Worm (Caenorhabditis elegans) whole organism, early embryonic: ENCODE results near the gene oac-41.

Experiments used
- B0310.2 ChIP-seq: sonication (generic microtip); optimal IDR thresholded peaks from 2 replicates; lab custom pipeline; 2016; ENCODE audit warnings: mild to moderate bottlenecking, missing genetic modification characterization, missing compliant biosample characterization
- F13C5.2 ChIP-seq: sonication (generic microtip); optimal IDR thresholded peaks from 2 replicates; lab custom pipeline; 2017; ENCODE audit warnings: mild to moderate bottlenecking, missing genetic modification characterization, inconsistent platforms, missing compliant biosample characterization
- aly-1 ChIP-seq: sonication (generic microtip); optimal IDR thresholded peaks from 2 replicates; lab custom pipeline; 2016; ENCODE audit warnings: missing genetic modification characterization, missing compliant biosample characterization
- ama-1 ChIP-seq: fragments of 150-350 bp; optimal IDR thresholded peaks from 2 replicates; lab custom pipeline; 2014
- ceh-13 ChIP-seq: fragments of 200-800 bp; sonication (Bioruptor generic); optimal IDR thresholded peaks from 2 replicates; lab custom pipeline; 2018; ENCODE audit warnings: mild to moderate bottlenecking, missing genetic modification characterization, missing compliant biosample characterization
- ceh-36 ChIP-seq: sonication (generic microtip); optimal IDR thresholded peaks from 2 replicates; lab custom pipeline; 2016; ENCODE audit warnings: missing genetic modification characterization, inconsistent platforms, missing compliant biosample characterization
- ets-7 ChIP-seq: sonication (generic microtip); optimal IDR thresholded peaks from 2 replicates; lab custom pipeline; 2016; ENCODE audit warnings: missing genotype, missing genetic modification characterization, missing compliant biosample characterization
- flt-1 ChIP-seq: fragments of 200-800 bp; sonication (Bioruptor generic); IDR thresholded peaks from 2 replicates; pipeline ENCODE4 v1.3.6; 2022; ENCODE audit warnings: missing genetic modification characterization, missing compliant biosample characterization
- hmbx-1 ChIP-seq: sonication (generic microtip); optimal IDR thresholded peaks from 2 replicates; lab custom pipeline; 2016; ENCODE audit warnings: mild to moderate bottlenecking, missing genetic modification characterization, missing compliant biosample characterization
- hmg-4 ChIP-seq: fragments of 200-800 bp; sonication (Bioruptor generic); optimal IDR thresholded peaks from 2 replicates; lab custom pipeline; 2018; ENCODE audit warnings: mild to moderate bottlenecking, missing genetic modification characterization, missing compliant biosample characterization
- hnd-1 ChIP-seq: sonication (generic microtip); optimal IDR thresholded peaks from 2 replicates; lab custom pipeline; 2016; ENCODE audit warnings: missing genetic modification characterization, missing compliant biosample characterization
- pes-1 ChIP-seq: fragments of 200-800 bp; sonication (Bioruptor generic); IDR thresholded peaks from 2 replicates; pipeline ENCODE4 v1.3.6; 2022; ENCODE audit warnings: missing genetic modification reagents, missing genetic modification characterization, missing compliant biosample characterization
- scrt-1 ChIP-seq: fragments of 200-800 bp; sonication (Bioruptor generic); IDR thresholded peaks from 2 replicates; pipeline ENCODE4 v1.3.6; 2022; ENCODE audit warnings: missing genetic modification characterization, missing compliant biosample characterization
- sea-1 ChIP-seq: fragments of 200-800 bp; sonication (Bioruptor generic); conservative IDR thresholded peaks from 2 replicates; pipeline ENCODE4 v1.3.6; 2022; ENCODE audit warnings: missing genetic modification characterization, missing compliant biosample characterization
- tbx-11 ChIP-seq: fragments of 200-800 bp; sonication (Bioruptor generic); IDR thresholded peaks from 2 replicates; pipeline ENCODE4 v1.3.6; 2022; ENCODE audit warnings: missing genetic modification characterization, missing compliant biosample characterization
- tbx-37 ChIP-seq: fragments of 200-800 bp; sonication (Bioruptor generic); conservative IDR thresholded peaks from 2 replicates; pipeline ENCODE4 v1.3.6; 2022; ENCODE audit warnings: missing genetic modification reagents, missing genetic modification characterization, missing compliant biosample characterization
- tra-4 ChIP-seq: sonication (generic microtip); optimal IDR thresholded peaks from 2 replicates; lab custom pipeline; 2017; ENCODE audit warnings: missing genetic modification characterization, missing compliant biosample characterization

oac-41 gene

ce11 chrV:9013765-9014164 lies 8.2 kb downstream of the oac-41 start, which contains the start of gene srh-201:
srh-201 (minus strand) TSS chrV:9013865.
- no peak for TF ChIP-seq scrt-1
- TF ChIP-seq flt-1 (GFP tag; lab: Robert Waterston, UW) = no peak
- no peak for TF ChIP-seq pes-1
- no peak for TF ChIP-seq ama-1 (lab: Kevin White, UChicago)
- no peak for TF ChIP-seq B0310.2 (tag; lab: Kevin White, UChicago)
- no peak for TF ChIP-seq sea-1 (GFP tag; lab: Robert Waterston, UW)
- no peak for TF ChIP-seq hmg-4 (GFP tag; lab: Kevin White, UChicago)
- TF ChIP-seq tra-4 = no peak

ce11 chrV:9009175-9009574 lies 12.8 kb downstream of the oac-41 start, which contains the start of gene srx-2:
srx-2 (plus strand) TSS chrV:9009475.
- TF ChIP-seq ets-7 (tag; lab: Kevin White, UChicago) (no peak), sea-1 (GFP tag; lab: Robert Waterston, UW) (no peak), scrt-1 (no peak), ama-1 (lab: Kevin White, UChicago) (no peak), hmbx-1 (tag; lab: Kevin White, UChicago) (no peak), flt-1 (GFP tag; lab: Robert Waterston, UW) (no peak), aly-1 (no peak), F13C5.2 (tag; lab: Kevin White, UChicago) (no peak), B0310.2 (tag; lab: Kevin White, UChicago) (no peak), tbx-37 (no peak)

- TF ChIP-seq aly-1 (no peak), ceh-13 (GFP tag; lab: Kevin White, UChicago) (no peak), ceh-36 (tag; lab: Kevin White, UChicago) (no peak), F13C5.2 (tag; lab: Kevin White, UChicago) (no peak), hnd-1 (tag; lab: Kevin White, UChicago) (no peak), ama-1 (lab: Kevin White, UChicago) (no peak), scrt-1 (no peak), hmbx-1 (tag; lab: Kevin White, UChicago) (no peak), tra-4 (no peak), tbx-11 (GFP tag; lab: Robert Waterston, UW) (no peak), B0310.2 (tag; lab: Kevin White, UChicago) (no peak), tbx-37 (no peak), hmg-4 (GFP tag; lab: Kevin White, UChicago) (no peak), flt-1 (GFP tag; lab: Robert Waterston, UW) (no peak), pes-1 (no peak)
These were observed 16.7 kb downstream of the oac-41 start, which contains the start of gene srx-3 for ce11 chrV:9005243-9005642. srx-3 (plus strand) TSS chrV:9005543.

- no peak for TF ChIP-seq scrt-1
- TF ChIP-seq B0310.2 (tag; lab: Kevin White, UChicago) = no peak
- no peak for TF ChIP-seq sea-1 (GFP tag; lab: Robert Waterston, UW)
- no peak for TF ChIP-seq hmbx-1 (tag; lab: Kevin White, UChicago)
- no peak for TF ChIP-seq flt-1 (GFP tag; lab: Robert Waterston, UW)
- no peak for TF ChIP-seq ama-1 (lab: Kevin White, UChicago)
- TF ChIP-seq aly-1 = no peak
- no peak for TF ChIP-seq hnd-1 (tag; lab: Kevin White, UChicago)
- no peak for TF ChIP-seq tbx-11 (GFP tag; lab: Robert Waterston, UW)
- TF ChIP-seq pes-1 = no peak
- no peak for TF ChIP-seq ets-7 (tag; lab: Kevin White, UChicago)
- TF ChIP-seq ceh-13 (GFP tag; lab: Kevin White, UChicago) = no peak
- no peak for TF ChIP-seq hmg-4 (GFP tag; lab: Kevin White, UChicago)
- TF ChIP-seq ceh-36 (tag; lab: Kevin White, UChicago) = no peak
These were observed 18.7 kb downstream of the oac-41 start, which contains the start of gene srx-1 for ce11 chrV:9003291-9003690. srx-1 (plus strand) TSS chrV:9003672.

ce11 chrV:9001175-9001574 lies 20.8 kb downstream of the oac-41 start, which contains the start of gene F59E11.2:
F59E11.2 (plus strand) TSS chrV:9001475.
- TF ChIP-seq ceh-36 (tag; lab: Kevin White, UChicago) (no peak), scrt-1 (no peak), F13C5.2 (tag; lab: Kevin White, UChicago) (no peak), hmbx-1 (tag; lab: Kevin White, UChicago) (no peak), tbx-11 (GFP tag; lab: Robert Waterston, UW) (no peak), tra-4 (no peak), ceh-13 (GFP tag; lab: Kevin White, UChicago) (no peak), hmg-4 (GFP tag; lab: Kevin White, UChicago) (no peak), B0310.2 (tag; lab: Kevin White, UChicago) (no peak), sea-1 (GFP tag; lab: Robert Waterston, UW) (no peak), pes-1 (no peak), tbx-37 (no peak), ets-7 (tag; lab: Kevin White, UChicago) (no peak), ama-1 (lab: Kevin White, UChicago) (no peak), aly-1 (no peak), hnd-1 (tag; lab: Kevin White, UChicago) (no peak), flt-1 (GFP tag; lab: Robert Waterston, UW) (no peak)

- TF ChIP-seq pes-1 = no peak
- no peak for TF ChIP-seq ets-7 (tag; lab: Kevin White, UChicago)
- no peak for TF ChIP-seq sea-1 (GFP tag; lab: Robert Waterston, UW)
- TF ChIP-seq aly-1 = no peak
- TF ChIP-seq scrt-1 = no peak
- TF ChIP-seq F13C5.2 (tag; lab: Kevin White, UChicago) = no peak
- TF ChIP-seq tbx-37 = no peak
- no peak for TF ChIP-seq ceh-36 (tag; lab: Kevin White, UChicago)
- TF ChIP-seq B0310.2 (tag; lab: Kevin White, UChicago) = no peak
- no peak for TF ChIP-seq tra-4
- TF ChIP-seq hmbx-1 (tag; lab: Kevin White, UChicago) = no peak
- TF ChIP-seq flt-1 (GFP tag; lab: Robert Waterston, UW) = no peak
- no peak for TF ChIP-seq ceh-13 (GFP tag; lab: Kevin White, UChicago)
- TF ChIP-seq tbx-11 (GFP tag; lab: Robert Waterston, UW) = no peak
These were observed 27.2 kb downstream of the oac-41 start, which contains the start of gene F59E11.5 for ce11 chrV:8994801-8995200. F59E11.5 (plus strand) TSS chrV:8995101.

- TF ChIP-seq flt-1 (GFP tag; lab: Robert Waterston, UW) (no peak), hmbx-1 (tag; lab: Kevin White, UChicago) (no peak), hmg-4 (GFP tag; lab: Kevin White, UChicago) (no peak), ceh-13 (GFP tag; lab: Kevin White, UChicago) (no peak), sea-1 (GFP tag; lab: Robert Waterston, UW) (no peak), tbx-37 (no peak), B0310.2 (tag; lab: Kevin White, UChicago) (no peak), F13C5.2 (tag; lab: Kevin White, UChicago) (no peak), ama-1 (lab: Kevin White, UChicago) (no peak)
These were observed 27.7 kb downstream of the oac-41 start for ce11 chrV:8994272-8994671.
